Fruit fly (Drosophila melanogaster) whole organism, embryonic: Measurements from ENCODE around the gene bon.
A peak's percentile ranks its signal among the peaks of the same experiment; 100 is the strongest.

ENCODE experiments used
- Atf-2 ChIP-seq: fragments of 200-800 bp; sonication (Bioruptor generic); optimal IDR thresholded peaks from 2 replicates; lab custom pipeline; 2016; ENCODE audit warnings: missing biosample characterization, missing genetic modification characterization
- Atf6 ChIP-seq: fragments of 200-800 bp; sonication (Bioruptor generic); IDR thresholded peaks from 2 replicates; pipeline ENCODE4 v1.3.6; 2022; ENCODE audit warnings: missing biosample characterization, missing genetic modification characterization
- Bdp1 ChIP-seq: fragments of 200-800 bp; sonication (Bioruptor generic); optimal IDR thresholded peaks from 3 replicates; lab custom pipeline; 2016; ENCODE audit warnings: missing biosample characterization, missing genetic modification characterization
- Bteb2 ChIP-seq: fragments of 200-800 bp; sonication (Bioruptor generic); optimal IDR thresholded peaks from 2 replicates; lab custom pipeline; 2016; ENCODE audit warnings: missing biosample characterization, missing genetic modification characterization
- CG11085 ChIP-seq: fragments of 200-800 bp; sonication (Bioruptor generic); IDR thresholded peaks from 2 replicates; pipeline ENCODE4 v1.3.6; 2022; ENCODE audit warnings: missing biosample characterization, missing genetic modification characterization
- CG12769 ChIP-seq: fragments of 200-800 bp; sonication (Bioruptor generic); optimal IDR thresholded peaks from 2 replicates; lab custom pipeline; 2019; ENCODE audit warnings: missing biosample characterization, mild to moderate bottlenecking, missing genetic modification characterization, moderate library complexity
- CG15514 ChIP-seq: fragments of 200-800 bp; sonication (Bioruptor generic); optimal IDR thresholded peaks from 3 replicates; lab custom pipeline; 2017; ENCODE audit warnings: missing biosample characterization, missing genetic modification characterization, mild to moderate bottlenecking, moderate library complexity, missing genetic modification reagents
- CG15601 ChIP-seq: fragments of 200-800 bp; sonication (Bioruptor generic); optimal IDR thresholded peaks from 3 replicates; lab custom pipeline; 2019; ENCODE audit warnings: missing biosample characterization, mild to moderate bottlenecking, missing genetic modification characterization, moderate library complexity
- CG30431 ChIP-seq: fragments of 200-800 bp; sonication (Bioruptor generic); optimal IDR thresholded peaks from 2 replicates; lab custom pipeline; 2017; ENCODE audit warnings: missing biosample characterization, missing genetic modification characterization
- CG32767 ChIP-seq: fragments of 200-800 bp; sonication (Bioruptor generic); IDR thresholded peaks from 2 replicates; pipeline ENCODE4 v1.3.6; 2022; ENCODE audit warnings: missing biosample characterization, missing genetic modification characterization
- CG6683 ChIP-seq: fragments of 200-800 bp; sonication (Bioruptor generic); optimal IDR thresholded peaks from 2 replicates; lab custom pipeline; 2017; ENCODE audit warnings: missing biosample characterization, mild to moderate bottlenecking, missing genetic modification characterization, missing genetic modification reagents
- CG9215 ChIP-seq: fragments of 200-800 bp; sonication (Bioruptor generic); IDR thresholded peaks from 2 replicates; pipeline ENCODE4 v1.3.6; 2022; ENCODE audit warnings: missing biosample characterization, missing genetic modification characterization
- CTCF ChIP-seq: fragments of 200-800 bp; sonication (Bioruptor generic); optimal IDR thresholded peaks from 2 replicates; lab custom pipeline; 2017; ENCODE audit warnings: missing biosample characterization, mild to moderate bottlenecking, missing genetic modification characterization, moderate library complexity
- Camta ChIP-seq: fragments of 200-800 bp; sonication (Bioruptor generic); optimal IDR thresholded peaks from 2 replicates; lab custom pipeline; 2016; ENCODE audit warnings: missing biosample characterization, missing genetic modification characterization
- E2f2 ChIP-seq: fragments of 200-800 bp; sonication (Bioruptor generic); IDR thresholded peaks from 2 replicates; pipeline ENCODE4 v1.3.6; 2022; ENCODE audit warnings: missing biosample characterization, missing genetic modification characterization
- ERR ChIP-seq: fragments of 200-800 bp; sonication (Bioruptor generic); optimal IDR thresholded peaks from 2 replicates; lab custom pipeline; 2016; ENCODE audit warnings: missing biosample characterization, missing genetic modification characterization
- Fer3 ChIP-seq: fragments of 200-800 bp; sonication (Bioruptor generic); optimal IDR thresholded peaks from 2 replicates; lab custom pipeline; 2018; ENCODE audit warnings: missing biosample characterization, mild to moderate bottlenecking, missing genetic modification characterization, moderate library complexity
- HLH54F ChIP-seq: fragments of 200-800 bp; sonication (Bioruptor generic); optimal IDR thresholded peaks from 3 replicates; lab custom pipeline; 2016; ENCODE audit warnings: missing biosample characterization, missing genetic modification characterization
- Opbp ChIP-seq: fragments of 200-800 bp; sonication (Bioruptor generic); IDR thresholded peaks from 3 replicates; pipeline ENCODE4 v1.3.6; 2022; ENCODE audit warnings: missing biosample characterization, missing genetic modification characterization; ENCODE audit not compliant: partially characterized antibody
- PHDP ChIP-seq: fragments of 200-800 bp; sonication (Bioruptor generic); optimal IDR thresholded peaks from 3 replicates; lab custom pipeline; 2018; ENCODE audit warnings: missing biosample characterization, mild to moderate bottlenecking, missing genetic modification characterization, moderate library complexity
- Ptx1 ChIP-seq: fragments of 200-800 bp; sonication (Bioruptor generic); IDR thresholded peaks from 2 replicates; pipeline ENCODE4 v1.3.6; 2022; ENCODE audit warnings: missing biosample characterization, missing genetic modification characterization
- Ravus ChIP-seq: fragments of 200-800 bp; sonication (Bioruptor generic); IDR thresholded peaks from 2 replicates; pipeline ENCODE4 v1.3.6; 2022; ENCODE audit warnings: missing biosample characterization, missing genetic modification characterization
- Scr ChIP-seq: fragments of 200-800 bp; sonication (Bioruptor generic); IDR thresholded peaks from 2 replicates; pipeline ENCODE4 v1.3.6; 2022; ENCODE audit warnings: missing biosample characterization, missing genetic modification characterization; ENCODE audit not compliant: partially characterized antibody
- Six4 ChIP-seq: fragments of 200-800 bp; sonication (Bioruptor generic); optimal IDR thresholded peaks from 2 replicates; lab custom pipeline; 2016; ENCODE audit warnings: missing biosample characterization, missing genetic modification characterization
- Ssrp ChIP-seq: fragments of 200-800 bp; sonication (Bioruptor generic); optimal IDR thresholded peaks from 2 replicates; lab custom pipeline; 2018; ENCODE audit warnings: missing biosample characterization, mild to moderate bottlenecking, missing genetic modification characterization, moderate library complexity
- YL-1 ChIP-seq: fragments of 200-800 bp; sonication (Bioruptor generic); optimal IDR thresholded peaks from 3 replicates; lab custom pipeline; 2017; ENCODE audit warnings: missing biosample characterization, mild to moderate bottlenecking, missing genetic modification characterization
- caup ChIP-seq: fragments of 200-800 bp; sonication (Bioruptor generic); optimal IDR thresholded peaks from 3 replicates; lab custom pipeline; 2017; ENCODE audit warnings: missing biosample characterization, mild to moderate bottlenecking, missing genetic modification characterization, moderate library complexity; ENCODE audit not compliant: severe bottlenecking
- crp ChIP-seq, 2 experiments: fragments of 200-800 bp; sonication (Bioruptor generic); optimal IDR thresholded peaks; 2 replicates in 1 of 2; 3 replicates in 1 of 2; lab custom pipeline; 2017; ENCODE audit warnings: missing biosample characterization in 2 of 2, missing genetic modification characterization in 2 of 2, mild to moderate bottlenecking in 1 of 2, moderate library complexity in 1 of 2
- dan ChIP-seq: fragments of 200-800 bp; sonication (Bioruptor generic); IDR thresholded peaks from 2 replicates; pipeline ENCODE4 v1.3.6; 2022; ENCODE audit warnings: missing biosample characterization, missing genetic modification characterization
- dimm ChIP-seq: fragments of 200-800 bp; sonication (Bioruptor generic); IDR thresholded peaks from 2 replicates; pipeline ENCODE4 v1.3.6; 2022; ENCODE audit warnings: missing biosample characterization, missing genetic modification characterization
- dmrt11E ChIP-seq: fragments of 200-800 bp; sonication (Bioruptor generic); optimal IDR thresholded peaks from 3 replicates; lab custom pipeline; 2018; ENCODE audit warnings: missing biosample characterization, mild to moderate bottlenecking, missing genetic modification characterization, moderate library complexity
- dmrt99B ChIP-seq: fragments of 200-800 bp; sonication (Bioruptor generic); optimal IDR thresholded peaks from 2 replicates; lab custom pipeline; 2018; ENCODE audit warnings: missing biosample characterization, mild to moderate bottlenecking, missing genetic modification characterization, moderate library complexity
- fu2 ChIP-seq: fragments of 200-800 bp; sonication (Bioruptor generic); optimal IDR thresholded peaks from 2 replicates; lab custom pipeline; 2016; ENCODE audit warnings: missing biosample characterization, missing genetic modification characterization
- h ChIP-seq: fragments of >200 bp; optimal IDR thresholded peaks from 2 replicates; lab custom pipeline; 2017
- ind ChIP-seq: fragments of 200-800 bp; sonication (Bioruptor generic); optimal IDR thresholded peaks from 3 replicates; lab custom pipeline; 2016; ENCODE audit warnings: missing biosample characterization, missing genetic modification characterization
- insv ChIP-seq, 2 experiments: fragments of 200-800 bp; sonication (Bioruptor generic); optimal IDR thresholded peaks; 3 replicates each; lab custom pipeline; 2016 to 2018; ENCODE audit warnings: missing biosample characterization in 2 of 2, missing genetic modification characterization in 2 of 2
- ken ChIP-seq: fragments of 200-800 bp; sonication (Bioruptor generic); IDR thresholded peaks from 3 replicates; pipeline ENCODE4 v1.3.6; 2022; ENCODE audit warnings: missing biosample characterization, missing genetic modification characterization
- kni ChIP-seq: fragments of 200-800 bp; sonication (Bioruptor generic); optimal IDR thresholded peaks from 3 replicates; lab custom pipeline; 2017; ENCODE audit warnings: mild to moderate bottlenecking, missing biosample characterization, missing genetic modification reagents, missing genetic modification characterization
- lola ChIP-seq, 3 experiments: fragments of >200 bp in 2 of 3; fragments of 200-800 bp in 1 of 3; sonication (Bioruptor generic) in 1 of 3; optimal IDR thresholded peaks; 2 replicates each; lab custom pipeline; 2017 to 2019; ENCODE audit warnings: missing biosample characterization in 3 of 3, missing genetic modification characterization in 3 of 3, mild to moderate bottlenecking in 1 of 3, moderate library complexity in 1 of 3
- luna ChIP-seq: fragments of 200-800 bp; sonication (Bioruptor generic); optimal IDR thresholded peaks from 2 replicates; lab custom pipeline; 2016; ENCODE audit warnings: missing biosample characterization, missing genetic modification characterization
- mam ChIP-seq: fragments of 200-800 bp; sonication (Bioruptor generic); optimal IDR thresholded peaks from 3 replicates; lab custom pipeline; 2016; ENCODE audit warnings: missing biosample characterization, missing genetic modification characterization
- nmo ChIP-seq: fragments of 200-800 bp; sonication (Bioruptor generic); optimal IDR thresholded peaks from 2 replicates; lab custom pipeline; 2018; ENCODE audit warnings: missing biosample characterization, mild to moderate bottlenecking, missing genetic modification characterization, moderate library complexity
- nom ChIP-seq: fragments of 200-800 bp; sonication (Bioruptor generic); optimal IDR thresholded peaks from 2 replicates; lab custom pipeline; 2017; ENCODE audit warnings: missing biosample characterization, missing genetic modification characterization, mild to moderate bottlenecking, moderate library complexity, missing genetic modification reagents
- pb ChIP-seq: fragments of 200-800 bp; sonication (Bioruptor generic); optimal IDR thresholded peaks from 3 replicates; lab custom pipeline; 2016; ENCODE audit warnings: missing biosample characterization, missing genetic modification characterization
- ro ChIP-seq: fragments of 200-800 bp; sonication (Bioruptor generic); IDR thresholded peaks from 2 replicates; pipeline ENCODE4 v1.3.6; 2022; ENCODE audit warnings: missing biosample characterization, missing genetic modification characterization
- sisA ChIP-seq: fragments of 200-800 bp; sonication (Bioruptor generic); IDR thresholded peaks from 2 replicates; pipeline ENCODE4 v1.3.6; 2022; ENCODE audit warnings: missing biosample characterization, missing genetic modification characterization
- tx ChIP-seq: fragments of 200-800 bp; sonication (Bioruptor generic); optimal IDR thresholded peaks from 2 replicates; lab custom pipeline; 2016; ENCODE audit warnings: missing biosample characterization, missing genetic modification characterization
- unc-4 ChIP-seq: fragments of 200-800 bp; sonication (Bioruptor generic); IDR thresholded peaks from 2 replicates; pipeline ENCODE4 v1.3.6; 2022; ENCODE audit warnings: missing biosample characterization, missing genetic modification characterization; ENCODE audit not compliant: partially characterized antibody
- usp ChIP-seq: fragments of >200 bp; optimal IDR thresholded peaks from 2 replicates; lab custom pipeline; 2017; ENCODE audit warnings: missing biosample characterization, missing genetic modification characterization

Gene bon

DNA sequence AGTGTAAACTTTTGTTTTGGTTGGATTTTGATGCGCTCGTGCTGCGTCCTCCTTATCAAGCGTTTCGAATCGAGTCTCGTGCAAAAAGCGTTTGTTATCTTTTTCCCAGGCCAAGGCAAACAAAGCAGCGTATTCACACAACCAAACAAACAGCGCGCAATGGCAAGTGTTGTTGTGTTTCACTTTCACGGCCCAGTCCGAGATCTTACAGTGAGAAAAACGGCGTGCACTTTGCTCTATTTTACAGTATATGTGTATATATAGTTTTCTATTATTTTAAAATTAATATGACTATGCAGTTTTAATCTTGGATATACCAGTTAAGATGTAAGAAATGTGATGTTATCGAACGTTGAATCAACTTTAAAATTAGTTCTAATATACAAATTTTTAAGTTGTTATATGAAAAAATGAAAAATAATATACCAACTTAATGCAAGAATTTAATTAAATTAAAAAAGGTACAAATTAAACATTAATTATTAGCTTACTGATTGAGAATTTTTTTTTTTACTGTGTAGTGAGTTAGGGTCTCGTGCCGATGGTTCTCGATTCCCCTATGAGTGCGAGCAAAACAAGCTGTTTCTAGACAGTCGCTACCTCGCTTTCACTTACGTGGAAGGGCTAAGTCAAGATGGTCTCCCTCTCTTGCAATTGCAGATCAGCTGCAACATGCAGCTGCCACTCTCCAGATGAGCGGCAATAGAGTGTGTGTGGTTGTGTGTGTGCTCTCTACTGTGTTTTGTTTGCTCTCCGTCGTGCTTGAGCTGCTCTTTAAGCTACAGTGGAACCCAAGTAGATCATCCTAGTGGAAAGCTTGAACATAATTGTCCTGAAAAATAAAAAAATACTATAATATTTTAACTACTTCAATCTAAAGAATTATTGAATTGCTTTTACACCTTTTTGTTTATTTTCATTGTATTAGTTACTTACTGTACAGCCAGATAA lies 1.5 kb downstream of the bon start (continued):
- TF ChIP-seq luna (GFP tag; lab: Kevin White, UChicago) (no peak), dimm (GFP tag; lab: Robert Waterston, UW) (no peak), CG15514 (GFP tag; lab: Kevin White, UChicago) (peak; percentile 42), CG6683 (GFP tag; lab: Kevin White, UChicago) (peak; percentile 80), dmrt99B (tag; lab: Kevin White, UChicago) (peak; percentile 97), fu2 (no peak), Atf6 (GFP tag; lab: Robert Waterston, UW) (peak; percentile 28; the same call in 1 of the 2 replicates), PHDP (tag; lab: Kevin White, UChicago) (peak; percentile 93), CTCF (peak; percentile 37), usp (GFP tag; lab: Kevin White, UChicago) (no peak), Six4 (GFP tag; lab: Kevin White, UChicago) (peak; percentile 91), nom (GFP tag; lab: Kevin White, UChicago) (peak; percentile 88), Atf-2 (GFP tag; lab: Kevin White, UChicago) (no peak), Bdp1 (GFP tag; lab: Kevin White, UChicago) (no peak), dmrt11E (tag; lab: Kevin White, UChicago) (peak; percentile 97), Fer3 (tag; lab: Kevin White, UChicago) (peak; percentile 81), mam (no peak), crp (GFP tag; optimal IDR thresholded peaks at IDR 0.05; lab: Kevin White, UChicago) (peak in 1 of 2 experiments; percentile 35), Ssrp (tag; lab: Kevin White, UChicago) (peak; percentile 96), YL-1 (peak; percentile 20), Scr (GFP tag; lab: Robert Waterston, UW) (no peak), lola (GFP tag; optimal IDR thresholded peaks at IDR 0.05; lab: Kevin White, UChicago) (peak in 1 of 3 experiments; percentile 98), nmo (peak; percentile 98), HLH54F (GFP tag; lab: Kevin White, UChicago) (no peak), h (lab: Kevin White, UChicago) (no peak), Camta (GFP tag; lab: Kevin White, UChicago) (no peak), kni (peak; percentile 23), Ptx1 (GFP tag; lab: Robert Waterston, UW) (peak; percentile 89), unc-4 (no peak), Ravus (GFP tag; lab: Robert Waterston, UW) (peak; percentile 66), CG11085 (peak; percentile 29; the same call in 1 of the 2 replicates), ERR (GFP tag; lab: Kevin White, UChicago) (no peak), CG32767 (peak; percentile 81), ind (GFP tag; lab: Kevin White, UChicago) (peak; percentile 76), Bteb2 (GFP tag; lab: Kevin White, UChicago) (no peak), tx (GFP tag; lab: Kevin White, UChicago) (no peak), ken (peak; percentile 76), CG30431 (GFP tag; lab: Kevin White, UChicago) (peak; percentile 68), sisA (GFP tag; lab: Robert Waterston, UW) (peak; percentile 75), dan (GFP tag; lab: Robert Waterston, UW) (no peak), caup (GFP tag; lab: Kevin White, UChicago) (peak; percentile 75), CG15601 (tag; lab: Kevin White, UChicago) (peak; percentile 93), pb (GFP tag; lab: Kevin White, UChicago) (no peak), Opbp (GFP tag; lab: Robert Waterston, UW) (no peak), CG9215 (GFP tag; lab: Robert Waterston, UW) (peak; percentile 66), insv (GFP tag; optimal IDR thresholded peaks at IDR 0.05; lab: Kevin White, UChicago) (peak in 1 of 2 experiments; percentile 24), CG12769 (tag; lab: Kevin White, UChicago) (peak; percentile 9), ro (GFP tag; lab: Robert Waterston, UW) (peak; percentile 42; the same call in 1 of the 2 replicates), E2f2 (GFP tag; lab: Robert Waterston, UW) (peak; percentile 53; the same call in 1 of the 2 replicates)
